Worm (Caenorhabditis elegans): ENCODE data around the gene T23F4.2.

- TF ChIP-seq klf-2 (GFP tag; conservative IDR thresholded peaks at IDR 0.05) (no peak), flt-1 (GFP tag; IDR thresholded peaks at IDR 0.05) (no peak), cog-1 (tag; optimal IDR thresholded peaks at IDR 0.05) (no peak), ref-1 (GFP tag; conservative IDR thresholded peaks at IDR 0.05) (no peak)
Observed at ce11 chrII:1152732-1153131, 10.6 kb upstream of the T23F4.2 start.
